Worm (Caenorhabditis elegans) whole organism, midembryonic: ENCODE results near the gene dod-20.

Source experiments
- cog-1 ChIP-seq: sonication (generic microtip); optimal IDR thresholded peaks from 2 replicates; lab custom pipeline; 2016; ENCODE audit warnings: missing genetic modification characterization, missing compliant biosample characterization
- flt-1 ChIP-seq: fragments of 200-800 bp; sonication (Bioruptor generic); IDR thresholded peaks from 2 replicates; pipeline ENCODE4 v1.3.6; 2022; ENCODE audit warnings: missing genetic modification characterization, missing compliant biosample characterization
- klf-2 ChIP-seq: fragments of 200-800 bp; sonication (Bioruptor generic); conservative IDR thresholded peaks from 2 replicates; pipeline ENCODE4 v1.3.6; 2022; ENCODE audit warnings: missing genetic modification reagents, missing genetic modification characterization, missing compliant biosample characterization
- tab-1 ChIP-seq: fragments of 200-800 bp; sonication (Bioruptor generic); IDR thresholded peaks from 2 replicates; pipeline ENCODE4 v1.3.6; 2022; ENCODE audit warnings: missing genetic modification characterization, missing compliant biosample characterization
- ztf-23 ChIP-seq: fragments of 200-800 bp; sonication (Bioruptor generic); IDR thresholded peaks from 2 replicates; pipeline ENCODE4 v1.3.6; 2022; ENCODE audit warnings: missing genetic modification reagents, missing genetic modification characterization, missing compliant biosample characterization
- ztf-29 ChIP-seq: fragments of 200-800 bp; sonication (Bioruptor generic); IDR thresholded peaks from 2 replicates; pipeline ENCODE4 v1.3.6; 2022; ENCODE audit warnings: missing genetic modification reagents, missing genetic modification characterization, missing compliant biosample characterization

DNA sequence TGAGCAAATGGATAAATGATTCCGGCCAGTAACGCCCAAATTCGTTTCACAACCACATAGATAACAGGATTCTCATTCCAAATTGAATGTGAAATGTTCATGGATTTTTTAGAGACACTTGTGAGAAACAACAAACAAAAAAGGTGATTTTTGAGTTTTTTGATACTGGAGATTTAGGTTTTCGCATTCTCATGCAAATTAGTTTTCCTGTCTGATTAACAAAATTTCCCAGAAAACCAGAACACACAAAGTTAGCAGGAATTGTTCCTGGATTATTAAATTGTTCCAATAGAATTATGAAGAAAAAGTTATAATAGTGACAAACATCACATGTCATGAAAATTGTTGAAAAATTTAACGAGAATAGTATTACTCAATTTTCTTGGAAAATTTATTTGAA is 21.0 kb downstream of the dod-20 start, which contains the start of gene srh-33:
- TF ChIP-seq ztf-29 (GFP tag; lab: Robert Waterston, UW) = no peak
- TF ChIP-seq ztf-23 = no peak
- TF ChIP-seq flt-1 = no peak
- TF ChIP-seq tab-1 = no peak
- no peak for TF ChIP-seq cog-1 (tag; lab: Kevin White, UChicago)
- no peak for TF ChIP-seq klf-2 (GFP tag; lab: Robert Waterston, UW)
